Worm (Caenorhabditis elegans) whole organism, early embryonic: ENCODE data around the gene Y49E10.27.

ENCODE experiments used
- B0310.2 ChIP-seq: sonication (generic microtip); optimal IDR thresholded peaks from 2 replicates; lab custom pipeline; 2016; ENCODE audit warnings: mild to moderate bottlenecking, missing genetic modification characterization, missing compliant biosample characterization
- F13C5.2 ChIP-seq: sonication (generic microtip); optimal IDR thresholded peaks from 2 replicates; lab custom pipeline; 2017; ENCODE audit warnings: mild to moderate bottlenecking, missing genetic modification characterization, inconsistent platforms, missing compliant biosample characterization
- aly-1 ChIP-seq: sonication (generic microtip); optimal IDR thresholded peaks from 2 replicates; lab custom pipeline; 2016; ENCODE audit warnings: missing genetic modification characterization, missing compliant biosample characterization
- ama-1 ChIP-seq: fragments of 150-350 bp; optimal IDR thresholded peaks from 2 replicates; lab custom pipeline; 2014
- ceh-13 ChIP-seq: fragments of 200-800 bp; sonication (Bioruptor generic); optimal IDR thresholded peaks from 2 replicates; lab custom pipeline; 2018; ENCODE audit warnings: mild to moderate bottlenecking, missing genetic modification characterization, missing compliant biosample characterization
- ceh-36 ChIP-seq: sonication (generic microtip); optimal IDR thresholded peaks from 2 replicates; lab custom pipeline; 2016; ENCODE audit warnings: missing genetic modification characterization, inconsistent platforms, missing compliant biosample characterization
- ets-7 ChIP-seq: sonication (generic microtip); optimal IDR thresholded peaks from 2 replicates; lab custom pipeline; 2016; ENCODE audit warnings: missing genotype, missing genetic modification characterization, missing compliant biosample characterization
- flt-1 ChIP-seq: fragments of 200-800 bp; sonication (Bioruptor generic); IDR thresholded peaks from 2 replicates; pipeline ENCODE4 v1.3.6; 2022; ENCODE audit warnings: missing genetic modification characterization, missing compliant biosample characterization
- hmbx-1 ChIP-seq: sonication (generic microtip); optimal IDR thresholded peaks from 2 replicates; lab custom pipeline; 2016; ENCODE audit warnings: mild to moderate bottlenecking, missing genetic modification characterization, missing compliant biosample characterization
- hmg-4 ChIP-seq: fragments of 200-800 bp; sonication (Bioruptor generic); optimal IDR thresholded peaks from 2 replicates; lab custom pipeline; 2018; ENCODE audit warnings: mild to moderate bottlenecking, missing genetic modification characterization, missing compliant biosample characterization
- hnd-1 ChIP-seq: sonication (generic microtip); optimal IDR thresholded peaks from 2 replicates; lab custom pipeline; 2016; ENCODE audit warnings: missing genetic modification characterization, missing compliant biosample characterization
- pes-1 ChIP-seq: fragments of 200-800 bp; sonication (Bioruptor generic); IDR thresholded peaks from 2 replicates; pipeline ENCODE4 v1.3.6; 2022; ENCODE audit warnings: missing genetic modification reagents, missing genetic modification characterization, missing compliant biosample characterization
- scrt-1 ChIP-seq: fragments of 200-800 bp; sonication (Bioruptor generic); IDR thresholded peaks from 2 replicates; pipeline ENCODE4 v1.3.6; 2022; ENCODE audit warnings: missing genetic modification characterization, missing compliant biosample characterization
- sea-1 ChIP-seq: fragments of 200-800 bp; sonication (Bioruptor generic); conservative IDR thresholded peaks from 2 replicates; pipeline ENCODE4 v1.3.6; 2022; ENCODE audit warnings: missing genetic modification characterization, missing compliant biosample characterization
- tbx-11 ChIP-seq: fragments of 200-800 bp; sonication (Bioruptor generic); IDR thresholded peaks from 2 replicates; pipeline ENCODE4 v1.3.6; 2022; ENCODE audit warnings: missing genetic modification characterization, missing compliant biosample characterization
- tbx-37 ChIP-seq: fragments of 200-800 bp; sonication (Bioruptor generic); conservative IDR thresholded peaks from 2 replicates; pipeline ENCODE4 v1.3.6; 2022; ENCODE audit warnings: missing genetic modification reagents, missing genetic modification characterization, missing compliant biosample characterization
- tra-4 ChIP-seq: sonication (generic microtip); optimal IDR thresholded peaks from 2 replicates; lab custom pipeline; 2017; ENCODE audit warnings: missing genetic modification characterization, missing compliant biosample characterization

Gene Y49E10.27

DNA sequence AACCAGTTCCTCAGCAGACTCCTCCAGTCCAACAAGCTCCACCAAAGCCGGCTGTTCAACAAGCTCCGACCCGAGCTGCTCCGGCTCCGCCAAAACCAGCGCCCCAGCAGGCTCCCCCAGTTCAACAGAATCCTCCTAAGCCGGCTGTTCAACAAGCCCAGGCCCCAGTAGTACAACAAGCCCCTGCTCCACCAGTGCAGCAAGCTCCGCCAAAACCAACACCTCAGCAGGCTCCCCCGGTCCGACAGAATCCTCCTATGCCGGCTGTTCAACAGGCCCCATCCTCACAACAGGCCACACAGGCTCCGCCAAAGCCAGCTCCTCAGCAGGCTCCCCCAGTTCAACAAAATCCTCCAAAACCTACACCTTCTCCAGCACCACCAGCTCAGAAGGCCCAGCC lies 36.4 kb downstream of the Y49E10.27 start:
- TF ChIP-seq ceh-36 (tag; lab: Kevin White, UChicago) (no peak), aly-1 (tag; lab: Kevin White, UChicago) (peak; percentile 15), ets-7 (tag; lab: Kevin White, UChicago) (no peak), tbx-11 (no peak), hnd-1 (tag; lab: Kevin White, UChicago) (no peak)

DNA sequence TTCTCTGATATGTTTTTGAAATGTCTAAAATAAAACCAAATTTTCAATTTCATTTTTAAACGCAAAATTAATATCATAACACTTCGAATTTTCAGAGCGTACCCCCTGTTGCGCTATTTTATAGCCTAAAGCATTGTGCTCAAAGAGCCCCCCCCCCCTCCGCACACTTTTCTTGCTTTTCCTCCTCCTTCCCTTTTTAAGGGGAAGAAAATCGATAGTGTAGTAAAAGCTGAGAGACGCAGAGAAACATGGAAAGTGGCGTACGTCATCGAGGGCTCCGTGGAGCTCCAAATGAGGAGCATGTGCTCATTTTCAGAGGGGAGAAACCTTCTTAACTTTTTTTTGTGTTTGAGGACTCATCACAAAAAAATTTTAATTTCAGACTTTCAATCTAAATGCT lies 38.3 kb downstream of the Y49E10.27 start, which contains the start of gene cccp-1:
TSS of gene cccp-1 (plus strand) at position 377 of the 400 bp plus-strand sequence.
- TF ChIP-seq B0310.2 (tag; lab: Kevin White, UChicago) (no peak), F13C5.2 (no peak), tbx-11 (no peak), ceh-13 (no peak), ceh-36 (tag; lab: Kevin White, UChicago) (no peak), flt-1 (GFP tag; lab: Robert Waterston, UW) (no peak), tbx-37 (GFP tag; lab: Robert Waterston, UW) (no peak), hmbx-1 (no peak), aly-1 (tag; lab: Kevin White, UChicago) (no peak), sea-1 (GFP tag; lab: Robert Waterston, UW) (no peak), hmg-4 (GFP tag; lab: Kevin White, UChicago) (no peak), pes-1 (GFP tag; lab: Robert Waterston, UW) (no peak), scrt-1 (GFP tag; lab: Robert Waterston, UW) (no peak), ets-7 (tag; lab: Kevin White, UChicago) (no peak), hnd-1 (tag; lab: Kevin White, UChicago) (no peak)

DNA sequence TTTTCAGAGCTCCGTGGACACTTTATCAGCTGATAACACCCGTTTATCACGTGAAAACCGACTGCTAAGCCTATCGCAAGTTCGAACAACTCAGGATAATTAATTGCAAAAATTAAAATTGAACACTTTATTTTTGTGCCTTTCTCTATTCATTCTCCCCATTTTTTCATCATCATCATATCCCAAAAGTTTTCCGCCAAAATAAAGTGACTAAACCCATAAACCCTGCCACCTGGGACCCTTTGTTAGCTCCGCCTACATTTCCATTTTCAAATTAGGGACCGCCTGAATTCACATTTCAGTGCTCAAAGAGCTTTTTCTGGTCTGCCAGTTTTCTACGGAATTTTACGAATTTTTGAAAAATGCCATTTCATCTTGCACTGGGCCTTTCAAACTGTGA lies 50.2 kb downstream of the Y49E10.27 start, which contains the start of gene arrd-16:
TSS of gene arrd-16 (plus strand) at position 301 of the 400 bp plus-strand sequence.
- TF ChIP-seq ceh-13 (no peak), ets-7 (tag; lab: Kevin White, UChicago) (no peak), hmbx-1 (no peak), ceh-36 (tag; lab: Kevin White, UChicago) (no peak), tbx-11 (no peak), flt-1 (GFP tag; lab: Robert Waterston, UW) (no peak), pes-1 (GFP tag; lab: Robert Waterston, UW) (no peak), ama-1 (lab: Kevin White, UChicago) (no peak), hmg-4 (GFP tag; lab: Kevin White, UChicago) (no peak), tra-4 (no peak), scrt-1 (GFP tag; lab: Robert Waterston, UW) (no peak), hnd-1 (tag; lab: Kevin White, UChicago) (no peak), tbx-37 (GFP tag; lab: Robert Waterston, UW) (no peak), B0310.2 (tag; lab: Kevin White, UChicago) (no peak), sea-1 (GFP tag; lab: Robert Waterston, UW) (no peak), aly-1 (tag; lab: Kevin White, UChicago) (no peak), F13C5.2 (no peak)
